Comparison of ENCODE assay signal across 1 fruit fly cellular context in genomic region chr2L:14887530-14887929, dm6.
A peak's percentile ranks its signal among the peaks of the same experiment; 100 is the strongest.
TF ChIP-seq lines count a peak whose summit lies in the region.

No protein-coding gene starts in this region.

TF ChIP-seq in whole organism, embryonic, 481 proteins besides CTCF, POLR2A, EP300 and RAD21 (continued from another document):
- TF ChIP-seq CG12769 (tag; optimal IDR thresholded peaks at IDR 0.05; lab: Kevin White, UChicago), result no peak
- TF ChIP-seq CG7745 (tag; optimal IDR thresholded peaks at IDR 0.05; lab: Kevin White, UChicago), result no peak
- no peak for TF ChIP-seq H2.0 (GFP tag; IDR thresholded peaks at IDR 0.05; lab: Robert Waterston, UW)
- TF ChIP-seq CG34376 (GFP tag; optimal IDR thresholded peaks at IDR 0.05; lab: Kevin White, UChicago), result no peak
- no peak for TF ChIP-seq Oaz (GFP tag; IDR thresholded peaks at IDR 0.05; lab: Robert Waterston, UW)
- peak; percentile 39 for TF ChIP-seq CG10147 (GFP tag; optimal IDR thresholded peaks at IDR 0.05; lab: Kevin White, UChicago)
- TF ChIP-seq dimm (GFP tag; IDR thresholded peaks at IDR 0.05; lab: Robert Waterston, UW), result no peak
- no peak for TF ChIP-seq sug (tag; optimal IDR thresholded peaks at IDR 0.05; lab: Kevin White, UChicago)
- TF ChIP-seq CG13775 (GFP tag; optimal IDR thresholded peaks at IDR 0.05; lab: Kevin White, UChicago), result no peak
- TF ChIP-seq CG3163 (GFP tag; optimal IDR thresholded peaks at IDR 0.05; lab: Kevin White, UChicago), result no peak
- TF ChIP-seq abd-A (tag; optimal IDR thresholded peaks at IDR 0.05; lab: Kevin White, UChicago), result no peak
